Worm (Caenorhabditis elegans): ENCODE data around the gene chl-1.

- no peak for TF ChIP-seq flt-1 (GFP tag; IDR thresholded peaks at IDR 0.05)
- no peak for TF ChIP-seq F13C5.2 (tag; optimal IDR thresholded peaks at IDR 0.05)
- no peak for TF ChIP-seq ama-1 (optimal IDR thresholded peaks at IDR 0.05)
- no peak for TF ChIP-seq ceh-36 (tag; optimal IDR thresholded peaks at IDR 0.05)
- no peak for TF ChIP-seq tbx-11 (GFP tag; IDR thresholded peaks at IDR 0.05)
Measured at ce11 chrIII:10354591-10354990, 50.4 kb downstream of the chl-1 start.
